Worm (Caenorhabditis elegans) whole organism, midembryonic: ENCODE data around the gene ess-2.
A peak's percentile ranks its signal among the peaks of the same experiment; 100 is the strongest.

ENCODE experiments used
- T22C8.4 ChIP-seq: fragments of 200-800 bp; sonication (Bioruptor generic); IDR thresholded peaks from 2 replicates; pipeline ENCODE4 v1.3.6; 2022; ENCODE audit warnings: missing genetic modification characterization, missing compliant biosample characterization
- cog-1 ChIP-seq: sonication (generic microtip); optimal IDR thresholded peaks from 2 replicates; lab custom pipeline; 2016; ENCODE audit warnings: missing genetic modification characterization, missing compliant biosample characterization
- flt-1 ChIP-seq: fragments of 200-800 bp; sonication (Bioruptor generic); IDR thresholded peaks from 2 replicates; pipeline ENCODE4 v1.3.6; 2022; ENCODE audit warnings: missing genetic modification characterization, missing compliant biosample characterization
- klf-2 ChIP-seq: fragments of 200-800 bp; sonication (Bioruptor generic); conservative IDR thresholded peaks from 2 replicates; pipeline ENCODE4 v1.3.6; 2022; ENCODE audit warnings: missing genetic modification reagents, missing genetic modification characterization, missing compliant biosample characterization
- med-1 ChIP-seq: sonication (generic microtip); optimal IDR thresholded peaks from 2 replicates; lab custom pipeline; 2017; ENCODE audit warnings: missing genetic modification characterization, mild to moderate bottlenecking, missing compliant biosample characterization, antibody characterized with exemption, missing genetic modification reagents; ENCODE audit not compliant: insufficient read depth
- ref-1 ChIP-seq: fragments of 200-800 bp; sonication (Bioruptor generic); conservative IDR thresholded peaks from 2 replicates; pipeline ENCODE4 v1.3.6; 2022; ENCODE audit warnings: missing genetic modification reagents, missing genetic modification characterization, missing compliant biosample characterization
- tab-1 ChIP-seq: fragments of 200-800 bp; sonication (Bioruptor generic); IDR thresholded peaks from 2 replicates; pipeline ENCODE4 v1.3.6; 2022; ENCODE audit warnings: missing genetic modification characterization, missing compliant biosample characterization
- ztf-23 ChIP-seq: fragments of 200-800 bp; sonication (Bioruptor generic); IDR thresholded peaks from 2 replicates; pipeline ENCODE4 v1.3.6; 2022; ENCODE audit warnings: missing genetic modification reagents, missing genetic modification characterization, missing compliant biosample characterization
- ztf-29 ChIP-seq: fragments of 200-800 bp; sonication (Bioruptor generic); IDR thresholded peaks from 2 replicates; pipeline ENCODE4 v1.3.6; 2022; ENCODE audit warnings: missing genetic modification reagents, missing genetic modification characterization, missing compliant biosample characterization

Gene ess-2

DNA sequence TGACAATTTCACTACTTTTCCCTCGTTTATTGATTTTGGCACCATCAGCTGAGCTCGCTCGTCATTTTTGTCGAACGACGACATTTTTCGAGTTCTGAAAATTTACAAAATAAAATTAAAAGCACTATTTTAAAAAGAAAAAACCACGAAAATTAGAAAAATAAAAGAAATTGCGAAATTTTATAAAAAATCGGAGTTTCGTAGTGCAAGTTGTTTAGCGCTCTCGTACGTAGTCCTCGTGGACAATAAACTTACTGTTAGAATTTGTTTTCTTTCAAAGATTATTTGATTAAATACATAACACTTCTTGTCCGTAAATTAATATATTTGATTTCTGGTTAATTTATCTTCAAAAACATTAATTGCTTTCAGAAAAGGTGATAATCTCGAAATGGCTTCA is at the start of gene ess-2, which contains the start of gene F42H10.2:
Gene ess-2 (minus strand): TSS at position 99 of the 400 bp plus-strand sequence.
Gene F42H10.2 (plus strand): TSS at position 367 of the 400 bp plus-strand sequence.
- TF ChIP-seq klf-2 (GFP tag; lab: Robert Waterston, UW) (no peak), med-1 (GFP tag; lab: Kevin White, UChicago) (no peak), T22C8.4 (no peak), ztf-29 (no peak)

DNA sequence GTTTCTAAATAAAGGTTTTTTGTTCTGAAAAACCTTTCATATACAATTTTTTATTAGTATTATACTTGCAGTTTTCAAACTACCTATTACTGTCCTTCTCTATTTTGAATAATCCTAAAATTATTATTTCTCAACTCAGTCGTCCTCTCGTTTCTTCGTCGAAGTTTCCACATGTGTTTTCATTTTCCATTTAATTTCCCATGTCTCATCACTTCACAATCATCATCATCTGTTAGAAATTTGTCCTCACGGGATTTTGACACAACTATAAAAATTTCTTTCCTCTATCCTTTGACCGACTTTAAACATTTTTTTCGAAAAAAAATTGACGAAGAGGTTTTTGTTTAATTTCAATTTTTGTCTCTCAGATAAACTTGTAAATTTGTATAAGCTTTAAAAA is 45.3 kb upstream of the ess-2 start:
- TF ChIP-seq med-1 (GFP tag; lab: Kevin White, UChicago) (no peak), ztf-23 (GFP tag; lab: Robert Waterston, UW) (no peak), klf-2 (GFP tag; lab: Robert Waterston, UW) (no peak)

DNA sequence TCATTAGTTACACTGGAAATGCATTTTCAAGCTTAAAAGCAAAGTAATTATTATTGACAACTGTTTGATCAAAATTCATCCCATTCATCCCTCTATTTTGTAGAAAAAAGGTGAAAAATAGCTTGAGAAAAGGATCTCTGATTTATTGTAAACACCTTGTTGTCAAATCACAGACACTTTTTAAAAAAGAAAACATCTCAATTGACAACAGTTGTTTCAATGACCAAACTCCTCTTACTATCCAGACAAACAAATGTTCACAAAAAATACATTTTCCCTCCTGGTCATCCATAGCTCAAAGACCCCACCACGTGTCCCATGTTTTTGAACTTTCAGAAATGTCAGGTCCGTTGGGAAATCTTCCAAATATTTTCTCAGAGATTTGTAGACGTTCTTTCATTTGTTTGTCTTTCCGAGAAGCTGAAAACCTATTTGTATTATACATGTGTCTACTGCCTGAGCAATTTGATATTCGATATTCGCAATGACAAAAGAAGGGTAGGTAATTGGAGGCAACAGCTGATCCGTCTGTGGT is 44.6 kb upstream of the ess-2 start, which contains the start of gene trp-1:
Gene trp-1 (plus strand): TSS at position 485 of the 535 bp plus-strand sequence.
- TF ChIP-seq ztf-23 (GFP tag; lab: Robert Waterston, UW), result no peak
- TF ChIP-seq klf-2 (GFP tag; lab: Robert Waterston, UW), result no peak
- no peak for TF ChIP-seq T22C8.4
- no peak for TF ChIP-seq med-1 (GFP tag; lab: Kevin White, UChicago)
- no peak for TF ChIP-seq tab-1 (GFP tag; lab: Robert Waterston, UW)
- no peak for TF ChIP-seq ref-1 (GFP tag; lab: Robert Waterston, UW)
- no peak for TF ChIP-seq cog-1 (tag; lab: Kevin White, UChicago)
- TF ChIP-seq flt-1, result no peak
- TF ChIP-seq ztf-29, result no peak

DNA sequence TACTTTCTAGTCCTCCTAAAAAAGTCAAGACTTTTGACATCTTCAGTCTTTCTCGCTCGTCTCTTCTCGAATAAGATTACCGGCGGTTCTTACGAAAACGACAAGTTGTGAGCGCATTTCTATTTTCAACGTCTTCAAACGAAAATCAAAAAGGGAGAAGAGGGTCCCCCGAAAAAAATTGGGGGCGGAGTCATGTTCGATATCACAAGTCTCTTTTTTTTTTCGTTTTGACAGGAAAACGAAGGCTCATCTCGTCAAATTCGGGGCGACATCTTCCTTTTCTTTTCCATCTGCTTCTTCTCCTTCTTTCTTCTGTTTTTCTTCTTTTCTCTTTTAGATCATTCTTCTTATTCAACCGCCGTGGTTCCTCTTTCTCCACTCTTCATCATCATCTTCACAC is 43.7 kb upstream of the ess-2 start:
- TF ChIP-seq T22C8.4, result no peak
- no peak for TF ChIP-seq tab-1 (GFP tag; lab: Robert Waterston, UW)
- no peak for TF ChIP-seq flt-1
- no peak for TF ChIP-seq ztf-29
- TF ChIP-seq ref-1 (GFP tag; lab: Robert Waterston, UW), result no peak
- TF ChIP-seq cog-1 (tag; lab: Kevin White, UChicago), result no peak
- no peak for TF ChIP-seq med-1 (GFP tag; lab: Kevin White, UChicago)
- no peak for TF ChIP-seq ztf-23 (GFP tag; lab: Robert Waterston, UW)

DNA sequence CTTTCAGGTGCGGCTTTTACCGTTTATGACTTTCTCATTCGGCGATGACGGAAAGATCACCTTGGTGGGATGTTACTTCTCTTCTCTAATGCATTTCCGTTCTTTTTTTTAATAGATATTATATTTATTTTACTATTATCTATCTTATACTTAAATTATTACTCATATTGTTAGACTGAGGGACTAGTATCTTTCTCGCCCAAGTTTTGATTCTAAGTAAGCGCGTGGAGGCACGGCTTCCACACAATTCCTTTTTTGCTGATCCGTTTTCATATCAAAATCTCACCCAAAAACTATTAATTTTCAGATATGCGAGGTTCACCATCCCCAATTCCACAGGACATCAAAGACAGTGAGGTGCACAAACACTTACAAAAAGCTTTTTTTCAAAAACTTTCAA is 39.6 kb upstream of the ess-2 start, which contains the start of gene ZC21.10:
Gene ZC21.10 (plus strand): TSS at position 301 of the 400 bp plus-strand sequence.
- TF ChIP-seq cog-1 (tag; lab: Kevin White, UChicago) (no peak), T22C8.4 (no peak), ref-1 (GFP tag; lab: Robert Waterston, UW) (no peak), klf-2 (GFP tag; lab: Robert Waterston, UW) (no peak), flt-1 (no peak), ztf-23 (GFP tag; lab: Robert Waterston, UW) (no peak), ztf-29 (no peak), tab-1 (GFP tag; lab: Robert Waterston, UW) (no peak), med-1 (GFP tag; lab: Kevin White, UChicago) (no peak)

DNA sequence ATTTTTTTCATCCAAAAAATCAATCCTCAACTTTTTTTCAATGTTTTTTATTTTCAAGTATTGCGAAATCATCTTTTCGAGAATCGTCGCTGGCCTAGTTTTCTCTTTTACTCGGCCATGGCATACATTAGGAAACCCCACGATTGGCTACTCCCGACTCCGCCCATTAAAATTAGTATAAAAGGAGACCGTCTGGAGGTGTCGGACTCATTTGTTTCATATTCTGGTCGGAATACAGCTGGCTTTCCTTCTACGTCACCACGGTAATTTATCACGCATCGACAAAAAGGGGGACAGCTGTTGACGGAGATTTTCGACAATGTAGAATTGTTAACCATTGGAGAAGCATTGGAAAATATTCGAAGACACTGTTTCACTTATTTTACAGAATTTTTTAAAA is 38.9 kb upstream of the ess-2 start:
- TF ChIP-seq tab-1 (GFP tag; lab: Robert Waterston, UW) (0 out of 2 replicates have a peak, but pooled peaks have one; percentile 46), ztf-29 (no peak), ztf-23 (GFP tag; lab: Robert Waterston, UW) (no peak), T22C8.4 (no peak), ref-1 (GFP tag; lab: Robert Waterston, UW) (no peak), klf-2 (GFP tag; lab: Robert Waterston, UW) (0 out of 2 replicates have a peak, but pooled peaks have one; percentile 48), flt-1 (no peak)

DNA sequence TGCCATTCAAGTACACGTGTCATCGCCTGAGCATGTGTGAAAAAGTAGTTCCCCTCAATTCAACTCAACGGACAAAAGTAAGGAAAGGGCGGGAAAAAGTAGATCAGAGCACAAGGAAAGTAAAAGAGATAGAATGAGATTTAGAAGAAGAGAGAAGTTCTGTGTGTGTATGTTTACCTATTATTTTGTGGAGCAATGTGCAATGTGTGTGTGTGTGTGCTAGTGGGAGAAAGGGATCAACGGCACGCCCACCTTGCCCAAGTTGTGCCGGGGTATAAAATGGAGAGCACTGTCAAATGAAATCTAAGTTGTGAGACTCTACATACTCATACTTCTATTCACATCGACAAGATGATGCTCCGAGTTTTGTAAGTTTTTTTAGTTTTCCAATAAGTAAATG is 34.6 kb upstream of the ess-2 start, which contains the start of gene idpp-15:
Gene idpp-15 (plus strand): TSS at position 301 of the 400 bp plus-strand sequence.
- no peak for TF ChIP-seq tab-1 (GFP tag; lab: Robert Waterston, UW)
- no peak for TF ChIP-seq klf-2 (GFP tag; lab: Robert Waterston, UW)

DNA sequence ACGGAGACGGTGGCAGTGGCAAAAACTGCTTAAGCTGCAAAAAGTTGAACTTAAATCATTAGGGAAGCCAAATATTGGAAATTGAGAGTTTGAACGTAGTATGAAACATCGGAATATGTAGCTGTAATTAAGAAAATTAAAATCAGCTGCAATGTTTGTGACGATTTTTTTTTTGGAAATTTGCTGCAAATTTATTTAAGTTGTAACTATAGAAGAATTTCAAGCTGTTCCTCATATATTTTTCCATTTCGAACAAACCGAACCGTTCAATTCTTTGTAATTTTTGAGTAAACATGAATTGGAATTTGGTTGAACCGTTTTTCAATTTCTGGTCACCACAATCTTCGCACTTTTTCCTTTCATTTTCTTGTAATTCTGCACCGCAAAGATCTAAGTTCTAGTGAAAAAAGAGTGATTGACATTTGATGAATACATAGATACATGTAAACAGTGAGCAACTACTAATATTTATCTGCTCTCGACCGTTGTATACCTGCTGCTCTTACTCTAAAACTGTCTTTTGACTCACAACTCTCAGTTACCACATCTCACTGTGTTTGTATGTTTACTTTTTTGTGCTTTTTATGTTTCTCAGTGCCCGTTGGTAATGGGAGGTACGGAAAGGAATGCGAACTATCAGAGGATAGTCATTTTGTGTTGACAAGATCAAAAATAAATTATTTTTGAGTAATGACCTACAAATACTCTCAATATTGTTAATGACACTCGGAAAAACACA is 31.7 kb upstream of the ess-2 start:
- no peak for TF ChIP-seq tab-1 (GFP tag; lab: Robert Waterston, UW)
- no peak for TF ChIP-seq klf-2 (GFP tag; lab: Robert Waterston, UW)
- TF ChIP-seq med-1 (GFP tag; lab: Kevin White, UChicago), result no peak
- no peak for TF ChIP-seq cog-1 (tag; lab: Kevin White, UChicago)
- no peak for TF ChIP-seq flt-1
- TF ChIP-seq T22C8.4, result no peak
- no peak for TF ChIP-seq ztf-23 (GFP tag; lab: Robert Waterston, UW)
- TF ChIP-seq ztf-29, result no peak
- no peak for TF ChIP-seq ref-1 (GFP tag; lab: Robert Waterston, UW)

DNA sequence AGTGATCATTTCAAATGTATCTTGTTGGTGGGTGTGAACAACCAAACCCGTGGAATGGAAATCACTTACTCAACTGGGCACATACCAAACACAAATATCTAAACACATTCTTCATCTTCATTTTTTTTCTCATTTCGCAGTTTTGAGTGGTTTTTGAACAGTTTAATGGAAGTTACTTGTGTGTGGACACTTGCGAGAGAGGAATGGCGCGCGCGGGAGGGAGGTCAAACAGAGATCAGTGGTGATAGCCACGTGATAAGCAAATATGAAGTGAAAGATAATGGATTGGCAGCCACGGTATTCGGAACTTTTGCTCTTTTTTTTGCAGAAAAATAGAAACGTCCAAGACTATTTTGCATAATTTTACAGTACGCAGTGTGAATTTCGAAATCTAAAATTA is 30.4 kb upstream of the ess-2 start:
- TF ChIP-seq ztf-29 (no peak), T22C8.4 (no peak), flt-1 (no peak), ztf-23 (GFP tag; lab: Robert Waterston, UW) (no peak), cog-1 (tag; lab: Kevin White, UChicago) (no peak), ref-1 (GFP tag; lab: Robert Waterston, UW) (no peak), tab-1 (GFP tag; lab: Robert Waterston, UW) (no peak), klf-2 (GFP tag; lab: Robert Waterston, UW) (no peak), med-1 (GFP tag; lab: Kevin White, UChicago) (no peak)

DNA sequence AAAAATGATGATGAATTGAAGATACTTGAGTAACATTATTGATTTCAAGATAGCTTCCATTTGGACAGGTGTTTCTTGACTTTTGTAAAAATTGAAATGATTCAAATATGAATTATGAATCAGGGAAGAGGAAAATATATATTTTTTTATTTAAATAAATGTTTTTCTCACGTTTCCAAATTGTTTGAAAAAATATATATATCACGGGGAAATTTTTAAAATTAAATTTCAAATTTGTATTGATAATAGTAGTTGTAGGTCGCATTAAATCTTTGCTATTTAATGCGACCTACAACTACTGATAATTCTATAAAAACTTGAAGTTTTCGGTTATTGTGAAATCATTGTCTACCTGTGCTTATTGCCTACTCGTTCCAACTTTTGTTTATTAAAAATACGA is 29.7 kb upstream of the ess-2 start, which contains the start of gene ZC21.8:
Gene ZC21.8 (minus strand): TSS at position 101 of the 400 bp plus-strand sequence.
- TF ChIP-seq klf-2 (GFP tag; lab: Robert Waterston, UW) (no peak), med-1 (GFP tag; lab: Kevin White, UChicago) (no peak), ztf-23 (GFP tag; lab: Robert Waterston, UW) (no peak), ztf-29 (no peak), flt-1 (no peak), tab-1 (GFP tag; lab: Robert Waterston, UW) (no peak), ref-1 (GFP tag; lab: Robert Waterston, UW) (no peak), T22C8.4 (no peak), cog-1 (tag; lab: Kevin White, UChicago) (no peak)
